Worm (Caenorhabditis elegans) whole organism, late embryonic: ENCODE data around the gene srw-145.

Source experiments
- C38D4.7 ChIP-seq: fragments of 200-800 bp; sonication (Bioruptor generic); optimal IDR thresholded peaks from 2 replicates; lab custom pipeline; 2018; ENCODE audit warnings: mild to moderate bottlenecking, missing genetic modification characterization, moderate library complexity, missing compliant biosample characterization
- F13H6.1 ChIP-seq: sonication (generic microtip); optimal IDR thresholded peaks from 2 replicates; lab custom pipeline; 2016; ENCODE audit warnings: missing genetic modification characterization, missing compliant biosample characterization
- T23F11.4 ChIP-seq: fragments of 200-800 bp; sonication (Bioruptor generic); optimal IDR thresholded peaks from 2 replicates; lab custom pipeline; 2018; ENCODE audit warnings: mild to moderate bottlenecking, missing genetic modification characterization, missing compliant biosample characterization
- Y22D7AL.16 ChIP-seq: sonication (generic microtip); optimal IDR thresholded peaks from 2 replicates; lab custom pipeline; 2016; ENCODE audit warnings: missing genetic modification characterization, missing compliant biosample characterization
- ahr-1 ChIP-seq: sonication (generic microtip); optimal IDR thresholded peaks from 2 replicates; lab custom pipeline; 2016; ENCODE audit warnings: missing genetic modification characterization, missing compliant biosample characterization
- ama-1 ChIP-seq: fragments of 150-350 bp; optimal IDR thresholded peaks from 2 replicates; lab custom pipeline; 2014
- ceh-14 ChIP-seq: sonication (generic microtip); optimal IDR thresholded peaks from 2 replicates; lab custom pipeline; 2016; ENCODE audit warnings: missing genotype, missing genetic modification characterization, missing compliant biosample characterization
- ceh-18 ChIP-seq: sonication (generic microtip); optimal IDR thresholded peaks from 2 replicates; lab custom pipeline; 2016; ENCODE audit warnings: missing genetic modification characterization, missing compliant biosample characterization
- ceh-19 ChIP-seq: fragments of 200-800 bp; sonication (Bioruptor generic); optimal IDR thresholded peaks from 2 replicates; lab custom pipeline; 2018; ENCODE audit warnings: mild to moderate bottlenecking, missing genetic modification characterization, missing compliant biosample characterization
- ceh-22 ChIP-seq: sonication (generic microtip); optimal IDR thresholded peaks from 2 replicates; lab custom pipeline; 2017; ENCODE audit warnings: missing biosample characterization, missing genetic modification characterization
- ceh-24 ChIP-seq: sonication (generic microtip); optimal IDR thresholded peaks from 2 replicates; lab custom pipeline; 2016; ENCODE audit warnings: mild to moderate bottlenecking, missing genetic modification characterization, missing compliant biosample characterization
- ceh-30 ChIP-seq: fragments of 150-350 bp; optimal IDR thresholded peaks from 2 replicates; lab custom pipeline; 2014; ENCODE audit warnings: missing biosample characterization, missing genetic modification characterization
- ceh-31 ChIP-seq: sonication (generic microtip); optimal IDR thresholded peaks from 2 replicates; lab custom pipeline; 2016; ENCODE audit warnings: missing genetic modification characterization, missing compliant biosample characterization
- ceh-45 ChIP-seq: fragments of 200-800 bp; sonication (Bioruptor generic); IDR thresholded peaks from 2 replicates; pipeline ENCODE4 v1.3.6; 2022; ENCODE audit warnings: missing genetic modification reagents, missing genetic modification characterization, missing compliant biosample characterization
- ceh-6 ChIP-seq: fragments of 200-800 bp; sonication (Bioruptor generic); optimal IDR thresholded peaks from 2 replicates; lab custom pipeline; 2018; ENCODE audit warnings: mild to moderate bottlenecking, missing genetic modification characterization, missing compliant biosample characterization
- ceh-9 ChIP-seq: sonication (generic microtip); optimal IDR thresholded peaks from 2 replicates; lab custom pipeline; 2016; ENCODE audit warnings: mild to moderate bottlenecking, missing genetic modification characterization, inconsistent platforms, missing compliant biosample characterization
- che-1 ChIP-seq: sonication (generic microtip); optimal IDR thresholded peaks from 2 replicates; lab custom pipeline; 2016; ENCODE audit warnings: mild to moderate bottlenecking, missing genetic modification characterization, missing compliant biosample characterization
- dmd-4 ChIP-seq: sonication (generic microtip); optimal IDR thresholded peaks from 2 replicates; lab custom pipeline; 2016; ENCODE audit warnings: borderline replicate concordance, missing genetic modification characterization, missing compliant biosample characterization
- elt-2 ChIP-seq: sonication (generic microtip); optimal IDR thresholded peaks from 2 replicates; lab custom pipeline; 2016; ENCODE audit warnings: missing genetic modification reagents, missing genetic modification characterization, missing compliant biosample characterization
- ets-4 ChIP-seq: sonication (generic microtip); optimal IDR thresholded peaks from 2 replicates; lab custom pipeline; 2016; ENCODE audit warnings: missing genetic modification characterization, missing compliant biosample characterization
- fax-1 ChIP-seq: sonication (generic microtip); optimal IDR thresholded peaks from 2 replicates; lab custom pipeline; 2016; ENCODE audit warnings: missing genotype, missing genetic modification characterization, missing compliant biosample characterization
- fkh-10 ChIP-seq: fragments of 150-350 bp; optimal IDR thresholded peaks from 2 replicates; lab custom pipeline; 2014; ENCODE audit warnings: missing biosample characterization, missing genetic modification reagents, missing genetic modification characterization
- gmeb-2 ChIP-seq: sonication (generic microtip); optimal IDR thresholded peaks from 2 replicates; lab custom pipeline; 2016; ENCODE audit warnings: missing genetic modification characterization, inconsistent platforms, missing compliant biosample characterization
- hlh-13 ChIP-seq: fragments of 200-800 bp; sonication (Bioruptor generic); optimal IDR thresholded peaks from 2 replicates; lab custom pipeline; 2018; ENCODE audit warnings: mild to moderate bottlenecking, missing genetic modification characterization, missing compliant biosample characterization
- lin-11 ChIP-seq: fragments of 200-800 bp; sonication (Bioruptor generic); optimal IDR thresholded peaks from 2 replicates; lab custom pipeline; 2018; ENCODE audit warnings: mild to moderate bottlenecking, missing genetic modification characterization, missing compliant biosample characterization
- madf-2 ChIP-seq: sonication (generic microtip); optimal IDR thresholded peaks from 2 replicates; lab custom pipeline; 2017; ENCODE audit warnings: missing genetic modification characterization, missing compliant biosample characterization
- nfya-1 ChIP-seq: sonication (generic microtip); optimal IDR thresholded peaks from 2 replicates; lab custom pipeline; 2017; ENCODE audit warnings: missing genetic modification characterization, mild to moderate bottlenecking, missing compliant biosample characterization, antibody characterized with exemption, moderate library complexity
- nhr-11 ChIP-seq: fragments of 150-350 bp; optimal IDR thresholded peaks from 2 replicates; lab custom pipeline; 2014; ENCODE audit warnings: missing biosample characterization, missing genetic modification characterization
- nhr-232 ChIP-seq: sonication (generic microtip); optimal IDR thresholded peaks from 2 replicates; lab custom pipeline; 2016; ENCODE audit warnings: missing genetic modification characterization, missing compliant biosample characterization
- npax-4 ChIP-seq: sonication (generic microtip); optimal IDR thresholded peaks from 2 replicates; lab custom pipeline; 2016; ENCODE audit warnings: missing genetic modification characterization, missing compliant biosample characterization
- odd-2 ChIP-seq: sonication (generic microtip); optimal IDR thresholded peaks from 2 replicates; lab custom pipeline; 2017; ENCODE audit warnings: antibody characterized with exemption, mild to moderate bottlenecking, missing genetic modification characterization, missing compliant biosample characterization
- pat-9 ChIP-seq: fragments of 200-800 bp; sonication (Bioruptor generic); optimal IDR thresholded peaks from 2 replicates; lab custom pipeline; 2018; ENCODE audit warnings: mild to moderate bottlenecking, missing genetic modification characterization, moderate library complexity, missing compliant biosample characterization
- pax-1 ChIP-seq: fragments of 150-350 bp; optimal IDR thresholded peaks from 2 replicates; lab custom pipeline; 2014; ENCODE audit warnings: missing biosample characterization, missing genetic modification characterization
- pha-2 ChIP-seq: sonication (generic microtip); optimal IDR thresholded peaks from 2 replicates; lab custom pipeline; 2017; ENCODE audit warnings: mild to moderate bottlenecking, missing genetic modification characterization, missing compliant biosample characterization
- pqm-1 ChIP-seq: sonication (generic microtip); optimal IDR thresholded peaks from 2 replicates; lab custom pipeline; 2016; ENCODE audit warnings: missing genetic modification characterization, missing compliant biosample characterization
- ref-2 ChIP-seq: sonication (generic microtip); optimal IDR thresholded peaks from 2 replicates; lab custom pipeline; 2016; ENCODE audit warnings: missing genetic modification characterization, missing compliant biosample characterization
- rnt-1 ChIP-seq: sonication (generic microtip); optimal IDR thresholded peaks from 2 replicates; lab custom pipeline; 2016; ENCODE audit warnings: missing genetic modification characterization, missing compliant biosample characterization
- sdc-2 ChIP-seq: sonication (generic microtip); optimal IDR thresholded peaks from 2 replicates; lab custom pipeline; 2016; ENCODE audit warnings: missing genotype, missing genetic modification characterization, missing compliant biosample characterization
- sox-2 ChIP-seq: fragments of 200-800 bp; sonication (Bioruptor generic); IDR thresholded peaks from 2 replicates; pipeline ENCODE4 v1.3.6; 2022; ENCODE audit warnings: missing genetic modification reagents, missing genetic modification characterization, missing compliant biosample characterization
- tbx-7 ChIP-seq: sonication (generic microtip); optimal IDR thresholded peaks from 2 replicates; lab custom pipeline; 2016; ENCODE audit warnings: missing genotype, missing genetic modification characterization, missing compliant biosample characterization
- unc-3 ChIP-seq, 2 experiments: fragments of 200-800 bp in 1 of 2; sonication (Bioruptor generic) in 1 of 2; sonication (generic microtip) in 1 of 2; conservative IDR thresholded peaks in 1 of 2; optimal IDR thresholded peaks in 1 of 2; 2 replicates each; pipeline versions ENCODE4 v1.3.6 to Lab custom; 2016 to 2022; ENCODE audit warnings: missing compliant biosample characterization in 2 of 2, missing genetic modification characterization in 2 of 2, missing genetic modification reagents in 1 of 2
- unc-42 ChIP-seq: sonication (generic microtip); optimal IDR thresholded peaks from 2 replicates; lab custom pipeline; 2016; ENCODE audit warnings: missing genotype, missing genetic modification characterization, missing compliant biosample characterization
- unc-55 ChIP-seq: sonication (generic microtip); optimal IDR thresholded peaks from 2 replicates; lab custom pipeline; 2017; ENCODE audit warnings: missing biosample characterization, missing genetic modification reagents, missing genetic modification characterization
- unc-86 ChIP-seq: sonication (generic microtip); optimal IDR thresholded peaks from 2 replicates; lab custom pipeline; 2016; ENCODE audit warnings: missing genetic modification characterization, missing compliant biosample characterization

Gene srw-145

DNA sequence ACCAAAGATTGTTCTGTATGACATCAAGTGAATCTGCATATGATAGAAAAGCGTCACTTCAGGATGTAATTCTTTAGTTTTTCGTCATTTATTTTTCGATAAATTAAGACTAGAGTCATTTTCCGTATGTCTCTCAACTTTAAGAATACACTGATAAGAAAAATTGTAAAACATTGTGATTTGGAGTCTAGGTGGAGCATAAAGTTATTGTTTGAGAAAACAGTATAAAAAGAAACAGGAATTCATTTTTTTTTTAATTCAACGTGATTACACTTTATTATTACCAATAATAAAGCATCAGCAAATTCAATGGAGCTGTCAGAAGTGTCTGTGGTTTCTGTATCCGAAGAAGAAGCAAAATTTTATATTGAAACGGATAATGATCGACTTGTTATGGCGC, 12.1 kb downstream of the srw-145 start, which contains the start of gene R10D12.6:
R10D12.6 (plus strand) TSS at position 301 of the 400 bp plus-strand sequence.
- TF ChIP-seq ceh-22 (tag; lab: Kevin White, UChicago): no peak
- no peak for TF ChIP-seq ceh-45
- TF ChIP-seq che-1 (tag; lab: Kevin White, UChicago): no peak
- TF ChIP-seq lin-11 (tag; lab: Kevin White, UChicago): no peak
- no peak for TF ChIP-seq ceh-6 (GFP tag; lab: Kevin White, UChicago)
- TF ChIP-seq nhr-232 (tag; lab: Kevin White, UChicago): no peak
- TF ChIP-seq madf-2 (tag; lab: Kevin White, UChicago): no peak
- no peak for TF ChIP-seq pax-1
- no peak for TF ChIP-seq tbx-7 (tag; lab: Kevin White, UChicago)
- TF ChIP-seq ceh-19: no peak
- TF ChIP-seq hlh-13 (GFP tag; lab: Kevin White, UChicago): no peak
- TF ChIP-seq nhr-11 (tag; lab: Kevin White, UChicago): no peak
- no peak for TF ChIP-seq nfya-1 (tag; lab: Kevin White, UChicago)
- no peak for TF ChIP-seq fkh-10
- TF ChIP-seq F13H6.1: no peak
- TF ChIP-seq pqm-1 (tag; lab: Kevin White, UChicago): no peak
- TF ChIP-seq rnt-1: no peak
- no peak for TF ChIP-seq ceh-14
- TF ChIP-seq unc-86 (tag; lab: Kevin White, UChicago): no peak
- no peak for TF ChIP-seq fax-1
- TF ChIP-seq, all 69 proteins: peak for 0

DNA sequence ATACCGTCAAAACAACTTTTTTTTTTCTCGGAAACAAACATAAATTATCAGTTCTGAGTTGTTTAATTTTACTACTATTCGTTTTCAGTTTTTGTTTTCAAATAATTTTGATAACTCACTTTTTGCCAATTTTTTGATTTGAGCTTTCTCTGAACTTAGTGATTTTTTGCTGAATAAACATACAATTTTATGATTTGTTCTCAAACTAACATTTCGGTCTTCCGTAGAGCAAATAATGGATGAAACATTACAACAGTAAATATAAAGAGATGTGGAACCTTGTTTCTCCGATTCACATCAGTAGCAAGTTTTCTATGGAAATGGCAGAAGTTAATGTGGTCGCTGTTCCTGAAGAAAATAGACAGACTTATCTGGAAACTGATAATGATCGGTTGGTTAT, 12.8 kb downstream of the srw-145 start, which contains the start of gene R10D12.7:
R10D12.7 (plus strand) TSS at position 301 of the 400 bp plus-strand sequence.
- TF ChIP-seq Y22D7AL.16 (tag; lab: Kevin White, UChicago) (no peak), nfya-1 (tag; lab: Kevin White, UChicago) (no peak), sdc-2 (no peak), ceh-14 (no peak), sox-2 (no peak), tbx-7 (tag; lab: Kevin White, UChicago) (no peak), ceh-31 (tag; lab: Kevin White, UChicago) (no peak), T23F11.4 (GFP tag; lab: Kevin White, UChicago) (no peak), pat-9 (tag; lab: Kevin White, UChicago) (no peak), unc-55 (no peak), unc-3 (GFP tag; conservative IDR thresholded peaks at IDR 0.05; lab: Robert Waterston, UW) (no peak), unc-3 (tag; optimal IDR thresholded peaks at IDR 0.05; lab: Kevin White, UChicago) (no peak), odd-2 (no peak), ceh-24 (no peak), che-1 (tag; lab: Kevin White, UChicago) (no peak), ceh-30 (tag; lab: Kevin White, UChicago) (no peak), pha-2 (tag; lab: Kevin White, UChicago) (no peak), ahr-1 (tag; lab: Kevin White, UChicago) (no peak), ceh-45 (no peak)
- TF ChIP-seq, all 69 proteins: peak for 0

DNA sequence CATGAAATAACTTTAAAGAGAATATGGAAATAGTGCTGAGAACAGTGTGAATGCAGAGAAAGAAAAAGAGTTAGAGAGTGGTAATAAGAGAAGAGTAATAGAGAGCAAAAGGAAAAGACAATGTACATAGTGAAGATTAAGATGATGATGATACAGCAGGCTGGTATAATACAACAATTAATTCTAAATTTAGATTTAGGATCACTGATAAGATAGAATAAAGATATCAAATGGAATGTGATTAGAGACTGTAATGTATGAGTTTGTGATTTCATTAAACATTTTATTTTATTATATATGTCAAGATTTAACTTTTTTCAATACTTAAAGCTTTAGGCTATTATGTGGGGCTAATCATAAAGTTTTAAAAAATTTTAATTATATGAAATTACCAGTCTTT, 16.2 kb downstream of the srw-145 start, which contains the start of gene R10D12.8:
R10D12.8 (minus strand) TSS at position 101 of the 400 bp plus-strand sequence.
- TF ChIP-seq nhr-232 (tag; lab: Kevin White, UChicago) (no peak), pqm-1 (tag; lab: Kevin White, UChicago) (no peak), nfya-1 (tag; lab: Kevin White, UChicago) (no peak), ref-2 (tag; lab: Kevin White, UChicago) (no peak), ceh-30 (tag; lab: Kevin White, UChicago) (no peak), odd-2 (no peak), rnt-1 (no peak), ceh-18 (tag; lab: Kevin White, UChicago) (no peak), ets-4 (tag; lab: Kevin White, UChicago) (no peak), C38D4.7 (GFP tag; lab: Kevin White, UChicago) (no peak), elt-2 (tag; lab: Kevin White, UChicago) (no peak), ama-1 (lab: Kevin White, UChicago) (no peak), ceh-9 (no peak), tbx-7 (tag; lab: Kevin White, UChicago) (no peak), unc-86 (tag; lab: Kevin White, UChicago) (no peak), fkh-10 (no peak), npax-4 (tag; lab: Kevin White, UChicago) (no peak), gmeb-2 (no peak), dmd-4 (tag; lab: Kevin White, UChicago) (no peak), unc-42 (no peak)
